Worm (Caenorhabditis elegans) whole organism, L4/young adult: ENCODE results near the gene F43E2.11.

Experiments used
- dao-5 ChIP-seq: sonication (generic microtip); optimal IDR thresholded peaks from 2 replicates; lab custom pipeline; 2016; ENCODE audit warnings: missing genotype, missing genetic modification characterization, moderate library complexity, missing compliant biosample characterization
- him-1 ChIP-seq: sonication (generic microtip); optimal IDR thresholded peaks from 2 replicates; lab custom pipeline; 2016; ENCODE audit warnings: missing genotype, missing genetic modification reagents, missing genetic modification characterization, missing compliant biosample characterization

DNA sequence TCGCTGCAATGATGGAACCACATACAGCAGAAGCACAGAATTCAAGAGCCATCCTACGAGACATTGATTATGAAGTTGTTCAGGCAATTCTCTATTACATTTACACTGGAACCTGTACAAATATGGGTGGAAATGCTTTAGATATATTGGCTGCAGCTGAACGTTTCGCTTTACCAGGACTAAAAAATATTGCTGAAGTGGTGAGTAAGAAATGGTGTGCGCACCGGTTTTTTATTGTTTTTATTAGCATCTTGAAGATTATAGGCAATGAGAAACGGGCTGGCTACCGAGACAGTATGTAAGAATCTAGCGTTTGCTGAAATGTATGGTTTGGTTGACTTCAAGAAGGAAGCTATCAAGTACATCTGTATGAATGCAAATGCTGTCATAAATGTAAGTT lies 26.0 kb upstream of the F43E2.11 start:
- TF ChIP-seq him-1 (tag; lab: Kevin White, UChicago) (no peak), dao-5 (tag; lab: Kevin White, UChicago) (no peak)
